Worm (Caenorhabditis elegans) whole organism, young adult: ENCODE measurements around the gene C23H5.11.

Source experiments
- B0261.1 ChIP-seq: sonication (generic microtip); optimal IDR thresholded peaks from 2 replicates; lab custom pipeline; 2016; ENCODE audit warnings: mild to moderate bottlenecking, missing genetic modification characterization, moderate library complexity, missing compliant biosample characterization
- D2030.7 ChIP-seq: fragments of 200-800 bp; sonication (Bioruptor generic); IDR thresholded peaks from 2 replicates; pipeline ENCODE4 v1.3.6; 2022; ENCODE audit warnings: missing genetic modification reagents, missing genetic modification characterization, missing compliant biosample characterization
- F10E7.11 ChIP-seq: sonication (generic microtip); optimal IDR thresholded peaks from 2 replicates; lab custom pipeline; 2017; ENCODE audit warnings: mild to moderate bottlenecking, missing genetic modification characterization, moderate library complexity, missing compliant biosample characterization
- F37B4.10 ChIP-seq: fragments of 200-800 bp; sonication (Bioruptor generic); IDR thresholded peaks from 2 replicates; pipeline ENCODE4 v1.3.6; 2022; ENCODE audit warnings: missing genetic modification characterization, missing compliant biosample characterization
- F55B11.4 ChIP-seq: sonication (generic microtip); optimal IDR thresholded peaks from 2 replicates; lab custom pipeline; 2016; ENCODE audit warnings: missing compliant biosample characterization, missing genetic modification characterization, borderline replicate concordance; ENCODE audit not compliant: insufficient read depth
- Y53G8AR.9 ChIP-seq: fragments of 200-800 bp; sonication (Bioruptor generic); conservative IDR thresholded peaks from 2 replicates; pipeline ENCODE4 v1.3.6; 2022; ENCODE audit warnings: missing genetic modification reagents, missing genetic modification characterization, missing compliant biosample characterization
- Y79H2A.3 ChIP-seq: fragments of 200-800 bp; sonication (Bioruptor generic); conservative IDR thresholded peaks from 2 replicates; pipeline ENCODE4 v1.3.6; 2022; ENCODE audit warnings: missing genetic modification reagents, missing genetic modification characterization, missing compliant biosample characterization
- akir-1 ChIP-seq: fragments of 200-800 bp; sonication (Bioruptor generic); optimal IDR thresholded peaks from 2 replicates; lab custom pipeline; 2018; ENCODE audit warnings: mild to moderate bottlenecking, missing genetic modification characterization, moderate library complexity, missing compliant biosample characterization
- ama-1 ChIP-seq, 3 experiments: fragments of 150-350 bp in 1 of 3; sonication (generic microtip) in 2 of 3; optimal IDR thresholded peaks; 2 replicates each; lab custom pipeline; 2014 to 2018; ENCODE audit warnings: missing biosample characterization in 2 of 3, missing genetic modification characterization in 2 of 3, missing genetic modification reagents in 2 of 3
- attf-5 ChIP-seq: fragments of 200-800 bp; sonication (Bioruptor generic); optimal IDR thresholded peaks from 2 replicates; lab custom pipeline; 2018; ENCODE audit warnings: mild to moderate bottlenecking, missing genetic modification characterization, missing compliant biosample characterization
- cebp-2 ChIP-seq: fragments of 200-800 bp; sonication (Bioruptor generic); IDR thresholded peaks from 2 replicates; pipeline ENCODE4 v1.3.6; 2022; ENCODE audit warnings: missing genetic modification characterization, missing compliant biosample characterization
- ceh-100 ChIP-seq: fragments of 200-800 bp; sonication (Bioruptor generic); IDR thresholded peaks from 2 replicates; pipeline ENCODE4 v1.3.6; 2022; ENCODE audit warnings: missing genetic modification reagents, missing genetic modification characterization, missing compliant biosample characterization
- ceh-58 ChIP-seq: fragments of 200-800 bp; sonication (Bioruptor generic); IDR thresholded peaks from 2 replicates; pipeline ENCODE4 v1.3.6; 2022; ENCODE audit warnings: missing genetic modification characterization, missing compliant biosample characterization
- ceh-79 ChIP-seq: sonication (generic microtip); optimal IDR thresholded peaks from 2 replicates; lab custom pipeline; 2017; ENCODE audit warnings: mild to moderate bottlenecking, missing genetic modification characterization, missing compliant biosample characterization
- ceh-91 ChIP-seq: fragments of 200-800 bp; sonication (Bioruptor generic); IDR thresholded peaks from 2 replicates; pipeline ENCODE4 v1.3.6; 2022; ENCODE audit warnings: missing genetic modification reagents, missing genetic modification characterization, missing compliant biosample characterization
- egl-18 ChIP-seq: fragments of 200-800 bp; sonication (Bioruptor generic); IDR thresholded peaks from 2 replicates; pipeline ENCODE4 v1.3.6; 2022; ENCODE audit warnings: missing genetic modification reagents, missing genetic modification characterization, missing compliant biosample characterization
- egrh-3 ChIP-seq: fragments of 200-800 bp; sonication (Bioruptor generic); IDR thresholded peaks from 2 replicates; pipeline ENCODE4 v1.3.6; 2022; ENCODE audit warnings: missing genetic modification reagents, missing genetic modification characterization, missing compliant biosample characterization
- hlh-12 ChIP-seq: sonication (generic microtip); optimal IDR thresholded peaks from 2 replicates; lab custom pipeline; 2016; ENCODE audit warnings: missing genetic modification characterization, missing compliant biosample characterization
- hmg-1.2 ChIP-seq: fragments of 200-800 bp; sonication (Bioruptor generic); IDR thresholded peaks from 2 replicates; pipeline ENCODE4 v1.3.6; 2022; ENCODE audit warnings: missing genetic modification reagents, missing genetic modification characterization, missing compliant biosample characterization
- hmg-20 ChIP-seq: fragments of 200-800 bp; sonication (Bioruptor generic); IDR thresholded peaks from 2 replicates; pipeline ENCODE4 v1.3.6; 2022; ENCODE audit warnings: missing genetic modification reagents, missing genetic modification characterization, missing compliant biosample characterization
- hsf-1 ChIP-seq: fragments of 200-800 bp; sonication (Bioruptor generic); IDR thresholded peaks from 2 replicates; pipeline ENCODE4 v1.3.6; 2022; ENCODE audit warnings: missing genetic modification reagents, missing genetic modification characterization, missing compliant biosample characterization
- lin-40 ChIP-seq: sonication (generic microtip); optimal IDR thresholded peaks from 2 replicates; lab custom pipeline; 2016; ENCODE audit warnings: missing genetic modification characterization, mild to moderate bottlenecking, missing compliant biosample characterization, missing genotype, missing genetic modification reagents
- lsy-27 ChIP-seq: sonication (generic microtip); optimal IDR thresholded peaks from 2 replicates; lab custom pipeline; 2017; ENCODE audit warnings: missing genetic modification characterization, mild to moderate bottlenecking, missing compliant biosample characterization, antibody characterized with exemption, missing genotype, borderline replicate concordance; ENCODE audit not compliant: insufficient read depth
- madf-3 ChIP-seq: fragments of 200-800 bp; sonication (Bioruptor generic); IDR thresholded peaks from 2 replicates; pipeline ENCODE4 v1.3.6; 2022; ENCODE audit warnings: missing genetic modification reagents, missing genetic modification characterization, missing compliant biosample characterization
- madf-6 ChIP-seq: fragments of 200-800 bp; sonication (Bioruptor generic); IDR thresholded peaks from 2 replicates; pipeline ENCODE4 v1.3.6; 2022; ENCODE audit warnings: missing genetic modification reagents, missing genetic modification characterization, missing compliant biosample characterization
- mel-28 ChIP-seq: sonication (generic microtip); optimal IDR thresholded peaks from 2 replicates; lab custom pipeline; 2016; ENCODE audit warnings: borderline replicate concordance, mild to moderate bottlenecking, missing genetic modification characterization, missing compliant biosample characterization
- mes-4 ChIP-seq: sonication (generic microtip); optimal IDR thresholded peaks from 2 replicates; lab custom pipeline; 2016; ENCODE audit warnings: missing genotype, missing genetic modification characterization, missing compliant biosample characterization
- nfya-2 ChIP-seq: fragments of 200-800 bp; sonication (Bioruptor generic); IDR thresholded peaks from 2 replicates; pipeline ENCODE4 v1.3.6; 2022; ENCODE audit warnings: missing genetic modification reagents, missing genetic modification characterization, missing compliant biosample characterization
- nhr-80 ChIP-seq: sonication (generic microtip); optimal IDR thresholded peaks from 2 replicates; lab custom pipeline; 2016; ENCODE audit warnings: missing genetic modification characterization, missing compliant biosample characterization
- pbrm-1 ChIP-seq: fragments of 200-800 bp; sonication (Bioruptor generic); IDR thresholded peaks from 2 replicates; pipeline ENCODE4 v1.3.6; 2022; ENCODE audit warnings: missing genetic modification reagents, missing genetic modification characterization, missing compliant biosample characterization
- pha-4 ChIP-seq: fragments of 150-350 bp; sonication (generic microtip); optimal IDR thresholded peaks from 2 replicates; lab custom pipeline; 2014; ENCODE audit warnings: missing biosample characterization, missing genetic modification reagents, missing genetic modification characterization
- rcor-1 ChIP-seq: fragments of 200-800 bp; sonication (Bioruptor generic); IDR thresholded peaks from 2 replicates; pipeline ENCODE4 v1.3.6; 2022; ENCODE audit warnings: missing genetic modification reagents, missing genetic modification characterization, missing compliant biosample characterization
- repo-1 ChIP-seq: sonication (generic microtip); optimal IDR thresholded peaks from 2 replicates; lab custom pipeline; 2017; ENCODE audit warnings: mild to moderate bottlenecking, missing genetic modification characterization, missing compliant biosample characterization
- sdz-38 ChIP-seq: sonication (generic microtip); optimal IDR thresholded peaks from 2 replicates; lab custom pipeline; 2016; ENCODE audit warnings: missing genotype, missing genetic modification characterization, missing compliant biosample characterization
- sea-2 ChIP-seq: fragments of 200-800 bp; sonication (Bioruptor generic); IDR thresholded peaks from 2 replicates; pipeline ENCODE4 v1.3.6; 2022; ENCODE audit warnings: missing genetic modification characterization, missing compliant biosample characterization
- snpc-4 ChIP-seq, 5 experiments: fragments of 150-350 bp in 1 of 5; sonication (generic microtip) in 4 of 5; optimal IDR thresholded peaks; 2 replicates each; lab custom pipeline; 2014 to 2018; ENCODE audit warnings: missing genetic modification characterization in 5 of 5, missing biosample characterization in 3 of 5, antibody characterized with exemption in 2 of 5, mild to moderate bottlenecking in 2 of 5, missing compliant biosample characterization in 2 of 5, missing genotype in 2 of 5, moderate library complexity in 2 of 5, missing genetic modification reagents in 1 of 5
- tbx-9 ChIP-seq: sonication (generic microtip); optimal IDR thresholded peaks from 2 replicates; lab custom pipeline; 2016; ENCODE audit warnings: borderline replicate concordance, missing genetic modification characterization, inconsistent platforms, missing compliant biosample characterization
- unc-62 ChIP-seq: fragments of 150-350 bp; optimal IDR thresholded peaks from 2 replicates; lab custom pipeline; 2014; ENCODE audit warnings: missing biosample characterization, missing genetic modification reagents, missing genetic modification characterization
- zfh-2 ChIP-seq: fragments of 200-800 bp; sonication (Bioruptor generic); conservative IDR thresholded peaks from 2 replicates; pipeline ENCODE4 v1.3.6; 2022; ENCODE audit warnings: missing genetic modification reagents, missing genetic modification characterization, missing compliant biosample characterization
- ztf-26 ChIP-seq: sonication (generic microtip); optimal IDR thresholded peaks from 2 replicates; lab custom pipeline; 2017; ENCODE audit warnings: missing genetic modification characterization, missing compliant biosample characterization
- ztf-6 ChIP-seq: fragments of 200-800 bp; sonication (Bioruptor generic); IDR thresholded peaks from 2 replicates; pipeline ENCODE4 v1.3.6; 2022; ENCODE audit warnings: missing genetic modification reagents, missing genetic modification characterization, missing compliant biosample characterization

C23H5.11 gene

ce11 chrIV:2130714-2131113 is 31.0 kb upstream of the C23H5.11 start, which contains the start of gene prmt-6:
Gene prmt-6, plus strand, starts transcription at chrIV:2130965.
- TF ChIP-seq unc-62 (GFP tag; lab: Kevin White, UChicago) (no peak), ztf-6 (GFP tag; lab: Robert Waterston, UW) (no peak), hmg-20 (GFP tag; lab: Robert Waterston, UW) (no peak), nhr-80 (tag; lab: Kevin White, UChicago) (peak; percentile 60), lin-40 (tag; lab: Kevin White, UChicago) (peak; percentile 23)

ce11 chrIV:2128761-2129160 is 29.1 kb upstream of the C23H5.11 start, which contains the start of gene grl-20:
Gene grl-20, minus strand, starts transcription at chrIV:2128861.
- TF ChIP-seq Y79H2A.3 (GFP tag; lab: Robert Waterston, UW) (no peak), madf-6 (GFP tag; lab: Robert Waterston, UW) (no peak), sdz-38 (tag; lab: Kevin White, UChicago) (no peak), ceh-58 (GFP tag; lab: Robert Waterston, UW) (no peak), sea-2 (GFP tag; lab: Robert Waterston, UW) (no peak), Y53G8AR.9 (GFP tag; lab: Robert Waterston, UW) (no peak), rcor-1 (GFP tag; lab: Robert Waterston, UW) (no peak), tbx-9 (no peak), lsy-27 (tag; lab: Kevin White, UChicago) (no peak), attf-5 (GFP tag; lab: Kevin White, UChicago) (no peak), B0261.1 (tag; lab: Kevin White, UChicago) (no peak), D2030.7 (no peak)

- no peak for TF ChIP-seq F10E7.11 (tag; lab: Kevin White, UChicago)
- no peak for TF ChIP-seq mel-28 (tag; lab: Kevin White, UChicago)
- TF ChIP-seq zfh-2: peak; percentile 87
- TF ChIP-seq egrh-3 (GFP tag; lab: Robert Waterston, UW): peak; percentile 88
Measured at ce11 chrIV:2127375-2127774, 27.7 kb upstream of the C23H5.11 start.

- TF ChIP-seq hmg-1.2 (GFP tag; lab: Robert Waterston, UW) (no peak), snpc-4 (GFP tag; optimal IDR thresholded peaks at IDR 0.05; lab: Kevin White, UChicago) (no peak), snpc-4 (tag; optimal IDR thresholded peaks at IDR 0.05; lab: Kevin White, UChicago) (no peak), ztf-26 (tag; lab: Kevin White, UChicago) (no peak), repo-1 (tag; lab: Kevin White, UChicago) (no peak), hsf-1 (GFP tag; lab: Robert Waterston, UW) (no peak), pha-4 (no peak), nfya-2 (no peak), ceh-79 (tag; lab: Kevin White, UChicago) (no peak), F37B4.10 (GFP tag; lab: Robert Waterston, UW) (no peak), Y79H2A.3 (GFP tag; lab: Robert Waterston, UW) (no peak), ama-1 (optimal IDR thresholded peaks at IDR 0.05; lab: Kevin White, UChicago) (no peak), ama-1 (GFP tag; optimal IDR thresholded peaks at IDR 0.05; lab: Kevin White, UChicago) (no peak)
Measured at ce11 chrIV:2122488-2122887, 22.8 kb upstream of the C23H5.11 start, which contains the start of gene glb-7. Gene glb-7, plus strand, starts transcription at chrIV:2122788.

ce11 chrIV:2117268-2117667 is 17.6 kb upstream of the C23H5.11 start:
- no peak for TF ChIP-seq egl-18
- TF ChIP-seq ama-1 (optimal IDR thresholded peaks at IDR 0.05; lab: Kevin White, UChicago): no peak
- no peak for TF ChIP-seq ama-1 (GFP tag; optimal IDR thresholded peaks at IDR 0.05; lab: Kevin White, UChicago)
- no peak for TF ChIP-seq F55B11.4 (tag; lab: Kevin White, UChicago)
- no peak for TF ChIP-seq hlh-12 (tag; lab: Kevin White, UChicago)
- no peak for TF ChIP-seq sdz-38 (tag; lab: Kevin White, UChicago)
- TF ChIP-seq cebp-2 (GFP tag; lab: Robert Waterston, UW): no peak
- TF ChIP-seq mes-4: no peak
- TF ChIP-seq nhr-80 (tag; lab: Kevin White, UChicago): no peak
- no peak for TF ChIP-seq attf-5 (GFP tag; lab: Kevin White, UChicago)
- TF ChIP-seq madf-3 (GFP tag; lab: Robert Waterston, UW): no peak
- TF ChIP-seq ztf-26 (tag; lab: Kevin White, UChicago): no peak
- no peak for TF ChIP-seq ceh-91
- no peak for TF ChIP-seq pha-4
- no peak for TF ChIP-seq akir-1
- no peak for TF ChIP-seq ceh-100 (GFP tag; lab: Robert Waterston, UW)
- no peak for TF ChIP-seq pbrm-1
- no peak for TF ChIP-seq Y53G8AR.9 (GFP tag; lab: Robert Waterston, UW)
- no peak for TF ChIP-seq B0261.1 (tag; lab: Kevin White, UChicago)
